Fruit fly (Drosophila melanogaster) whole organism, embryonic: ENCODE results near the gene CG12947.

Experiments used
- Aef1 ChIP-seq: fragments of 200-800 bp; sonication (Bioruptor generic); IDR thresholded peaks from 3 replicates; pipeline ENCODE4 v1.3.6; 2022; ENCODE audit warnings: missing biosample characterization, missing genetic modification characterization
- C15 ChIP-seq: fragments of 200-800 bp; sonication (Bioruptor generic); IDR thresholded peaks from 3 replicates; pipeline ENCODE4 v1.3.6; 2022; ENCODE audit warnings: missing biosample characterization, missing genetic modification characterization
- CG10654 ChIP-seq: fragments of 200-800 bp; sonication (Bioruptor generic); optimal IDR thresholded peaks from 2 replicates; lab custom pipeline; 2016; ENCODE audit warnings: missing biosample characterization, missing genetic modification characterization
- CG10959 ChIP-seq: fragments of 200-800 bp; sonication (Bioruptor generic); IDR thresholded peaks from 2 replicates; pipeline ENCODE4 v1.3.6; 2022; ENCODE audit warnings: missing biosample characterization, missing genetic modification characterization
- CG11093 ChIP-seq: fragments of 200-800 bp; sonication (Bioruptor generic); IDR thresholded peaks from 3 replicates; pipeline ENCODE4 v1.3.6; 2022; ENCODE audit warnings: missing biosample characterization, missing genetic modification characterization
- CG13624 ChIP-seq: fragments of 200-800 bp; sonication (Bioruptor generic); optimal IDR thresholded peaks from 2 replicates; lab custom pipeline; 2016; ENCODE audit warnings: missing biosample characterization, missing genetic modification characterization
- CG13775 ChIP-seq: fragments of 200-800 bp; sonication (Bioruptor generic); optimal IDR thresholded peaks from 3 replicates; lab custom pipeline; 2017; ENCODE audit warnings: missing biosample characterization, mild to moderate bottlenecking, missing genetic modification characterization
- CG14441 ChIP-seq: fragments of 200-800 bp; sonication (Bioruptor generic); IDR thresholded peaks from 2 replicates; pipeline ENCODE4 v1.3.6; 2022; ENCODE audit warnings: missing biosample characterization, missing genetic modification characterization
- CG14667 ChIP-seq: fragments of 200-800 bp; sonication (Bioruptor generic); IDR thresholded peaks from 2 replicates; pipeline ENCODE4 v1.3.6; 2022; ENCODE audit warnings: missing biosample characterization, missing genetic modification characterization
- CG18476 ChIP-seq: fragments of 200-800 bp; sonication (Bioruptor generic); optimal IDR thresholded peaks from 2 replicates; lab custom pipeline; 2016; ENCODE audit warnings: missing biosample characterization, mild to moderate bottlenecking, missing genetic modification characterization
- CG18619 ChIP-seq: fragments of 200-800 bp; sonication (Bioruptor generic); optimal IDR thresholded peaks from 3 replicates; lab custom pipeline; 2017; ENCODE audit warnings: missing biosample characterization, mild to moderate bottlenecking, missing genetic modification characterization
- CG30403 ChIP-seq: fragments of 200-800 bp; sonication (Bioruptor generic); optimal IDR thresholded peaks from 3 replicates; lab custom pipeline; 2016; ENCODE audit warnings: missing biosample characterization, missing genetic modification characterization
- CG3407 ChIP-seq: fragments of 200-800 bp; sonication (Bioruptor generic); optimal IDR thresholded peaks from 2 replicates; lab custom pipeline; 2018; ENCODE audit warnings: missing biosample characterization, mild to moderate bottlenecking, missing genetic modification characterization
- CG4617 ChIP-seq: fragments of 200-800 bp; sonication (Bioruptor generic); optimal IDR thresholded peaks from 3 replicates; lab custom pipeline; 2016; ENCODE audit warnings: missing biosample characterization, missing genetic modification characterization, borderline replicate concordance
- CG7963 ChIP-seq: fragments of 200-800 bp; sonication (Bioruptor generic); IDR thresholded peaks from 3 replicates; pipeline ENCODE4 v1.3.6; 2022; ENCODE audit warnings: missing biosample characterization, missing genetic modification characterization; ENCODE audit not compliant: partially characterized antibody
- CG9215 ChIP-seq: fragments of 200-800 bp; sonication (Bioruptor generic); IDR thresholded peaks from 2 replicates; pipeline ENCODE4 v1.3.6; 2022; ENCODE audit warnings: missing biosample characterization, missing genetic modification characterization
- CG9817 ChIP-seq: fragments of 200-800 bp; sonication (Bioruptor generic); optimal IDR thresholded peaks from 2 replicates; lab custom pipeline; 2018; ENCODE audit warnings: missing biosample characterization, mild to moderate bottlenecking, missing genetic modification characterization, moderate library complexity
- CG9876 ChIP-seq: fragments of 200-800 bp; sonication (Bioruptor generic); optimal IDR thresholded peaks from 2 replicates; lab custom pipeline; 2016; ENCODE audit warnings: missing biosample characterization, missing genetic modification characterization
- CoRest ChIP-seq: fragments of 200-800 bp; sonication (Bioruptor generic); optimal IDR thresholded peaks from 3 replicates; lab custom pipeline; 2018; ENCODE audit warnings: missing biosample characterization, mild to moderate bottlenecking, missing genetic modification characterization, moderate library complexity
- Dip2 ChIP-seq: fragments of 200-800 bp; sonication (Bioruptor generic); IDR thresholded peaks from 2 replicates; pipeline ENCODE4 v1.3.6; 2022; ENCODE audit warnings: missing biosample characterization, missing genetic modification characterization
- Fer2 ChIP-seq: fragments of 200-800 bp; sonication (Bioruptor generic); optimal IDR thresholded peaks from 2 replicates; lab custom pipeline; 2018; ENCODE audit warnings: missing biosample characterization, mild to moderate bottlenecking, missing genetic modification characterization, moderate library complexity
- Fer3 ChIP-seq: fragments of 200-800 bp; sonication (Bioruptor generic); optimal IDR thresholded peaks from 2 replicates; lab custom pipeline; 2018; ENCODE audit warnings: missing biosample characterization, mild to moderate bottlenecking, missing genetic modification characterization, moderate library complexity
- HLH54F ChIP-seq: fragments of 200-800 bp; sonication (Bioruptor generic); optimal IDR thresholded peaks from 3 replicates; lab custom pipeline; 2016; ENCODE audit warnings: missing biosample characterization, missing genetic modification characterization
- Lhr ChIP-seq: fragments of 200-800 bp; sonication (Bioruptor generic); optimal IDR thresholded peaks from 3 replicates; lab custom pipeline; 2017; ENCODE audit warnings: mild to moderate bottlenecking, missing biosample characterization, missing genetic modification reagents, missing genetic modification characterization
- MBD-R2 ChIP-seq: fragments of 200-800 bp; sonication (Bioruptor generic); IDR thresholded peaks from 2 replicates; pipeline ENCODE4 v1.3.6; 2022; ENCODE audit warnings: missing biosample characterization, missing genetic modification characterization
- Myb ChIP-seq: fragments of 200-800 bp; sonication (Bioruptor generic); optimal IDR thresholded peaks from 2 replicates; lab custom pipeline; 2016; ENCODE audit warnings: missing biosample characterization, missing genetic modification characterization
- Neu2 ChIP-seq: fragments of 200-800 bp; sonication (Bioruptor generic); optimal IDR thresholded peaks from 3 replicates; lab custom pipeline; 2016; ENCODE audit warnings: missing biosample characterization, missing genetic modification characterization, borderline replicate concordance
- Nf-YC ChIP-seq: fragments of 200-800 bp; optimal IDR thresholded peaks from 3 replicates; lab custom pipeline; 2019; ENCODE audit warnings: missing biosample characterization, mild to moderate bottlenecking, missing genetic modification characterization, moderate library complexity
- Opbp ChIP-seq: fragments of 200-800 bp; sonication (Bioruptor generic); IDR thresholded peaks from 3 replicates; pipeline ENCODE4 v1.3.6; 2022; ENCODE audit warnings: missing biosample characterization, missing genetic modification characterization; ENCODE audit not compliant: partially characterized antibody
- PHDP ChIP-seq: fragments of 200-800 bp; sonication (Bioruptor generic); optimal IDR thresholded peaks from 3 replicates; lab custom pipeline; 2018; ENCODE audit warnings: missing biosample characterization, mild to moderate bottlenecking, missing genetic modification characterization, moderate library complexity
- Sry-β ChIP-seq: fragments of 200-800 bp; sonication (Bioruptor generic); optimal IDR thresholded peaks from 2 replicates; lab custom pipeline; 2018; ENCODE audit warnings: missing biosample characterization, mild to moderate bottlenecking, missing genetic modification characterization, moderate library complexity
- Usf ChIP-seq: fragments of 200-800 bp; sonication (Bioruptor generic); optimal IDR thresholded peaks from 2 replicates; lab custom pipeline; 2017; ENCODE audit warnings: missing genotype, missing biosample characterization, missing genetic modification characterization
- Xbp1 ChIP-seq: fragments of 200-800 bp; sonication (Bioruptor generic); optimal IDR thresholded peaks from 3 replicates; lab custom pipeline; 2016; ENCODE audit warnings: missing biosample characterization, mild to moderate bottlenecking, missing genetic modification characterization
- abd-A ChIP-seq: fragments of 200-800 bp; sonication (Bioruptor generic); optimal IDR thresholded peaks from 3 replicates; lab custom pipeline; 2019; ENCODE audit warnings: missing biosample characterization, mild to moderate bottlenecking, missing genetic modification characterization, moderate library complexity
- al ChIP-seq: fragments of 200-800 bp; sonication (Bioruptor generic); IDR thresholded peaks from 2 replicates; pipeline ENCODE4 v1.3.6; 2022; ENCODE audit warnings: missing biosample characterization, missing genetic modification characterization
- aop ChIP-seq: fragments of 200-800 bp; sonication (Bioruptor generic); IDR thresholded peaks from 2 replicates; pipeline ENCODE4 v1.3.6; 2022; ENCODE audit warnings: missing biosample characterization, missing genetic modification characterization
- chn ChIP-seq: fragments of 200-800 bp; sonication (Bioruptor generic); optimal IDR thresholded peaks from 2 replicates; lab custom pipeline; 2016; ENCODE audit warnings: missing biosample characterization, missing genetic modification characterization
- gfzf ChIP-seq: fragments of 200-800 bp; sonication (Bioruptor generic); optimal IDR thresholded peaks from 2 replicates; lab custom pipeline; 2016; ENCODE audit warnings: missing biosample characterization, mild to moderate bottlenecking, missing genetic modification characterization, moderate library complexity
- grau ChIP-seq: fragments of 200-800 bp; optimal IDR thresholded peaks from 3 replicates; lab custom pipeline; 2019; ENCODE audit warnings: missing biosample characterization, mild to moderate bottlenecking, missing genetic modification characterization, moderate library complexity
- gt ChIP-seq: fragments of 200-800 bp; sonication (Bioruptor generic); IDR thresholded peaks from 2 replicates; pipeline ENCODE4 v1.3.6; 2022; ENCODE audit warnings: missing biosample characterization, missing genetic modification characterization
- h ChIP-seq: fragments of >200 bp; optimal IDR thresholded peaks from 2 replicates; lab custom pipeline; 2017
- ken ChIP-seq: fragments of 200-800 bp; sonication (Bioruptor generic); IDR thresholded peaks from 3 replicates; pipeline ENCODE4 v1.3.6; 2022; ENCODE audit warnings: missing biosample characterization, missing genetic modification characterization
- phol ChIP-seq: fragments of 200-800 bp; sonication (Bioruptor generic); optimal IDR thresholded peaks from 3 replicates; lab custom pipeline; 2018; ENCODE audit warnings: missing biosample characterization, mild to moderate bottlenecking, missing genetic modification characterization, moderate library complexity
- pum ChIP-seq: fragments of 200-800 bp; sonication (Bioruptor generic); optimal IDR thresholded peaks from 2 replicates; lab custom pipeline; 2016; ENCODE audit warnings: missing biosample characterization, missing genetic modification characterization
- sima ChIP-seq: fragments of 200-800 bp; sonication (Bioruptor generic); optimal IDR thresholded peaks from 2 replicates; lab custom pipeline; 2016; ENCODE audit warnings: missing biosample characterization, missing genetic modification characterization
- slp2 ChIP-seq: fragments of 200-800 bp; sonication (Bioruptor generic); optimal IDR thresholded peaks from 2 replicates; lab custom pipeline; 2016; ENCODE audit warnings: missing biosample characterization, missing genetic modification characterization
- sna ChIP-seq: fragments of 200-800 bp; sonication (Bioruptor generic); IDR thresholded peaks from 2 replicates; pipeline ENCODE4 v1.3.6; 2022; ENCODE audit warnings: missing biosample characterization, missing genetic modification characterization; ENCODE audit not compliant: partially characterized antibody
- so ChIP-seq: fragments of 200-800 bp; sonication (Bioruptor generic); IDR thresholded peaks from 3 replicates; pipeline ENCODE4 v1.3.6; 2022; ENCODE audit warnings: missing biosample characterization, missing genetic modification characterization
- stc ChIP-seq: fragments of 200-800 bp; sonication (Bioruptor generic); IDR thresholded peaks from 2 replicates; pipeline ENCODE4 v1.3.6; 2022; ENCODE audit warnings: missing biosample characterization, missing genetic modification characterization
- unpg ChIP-seq: fragments of 200-800 bp; sonication (Bioruptor generic); optimal IDR thresholded peaks from 3 replicates; lab custom pipeline; 2018; ENCODE audit warnings: missing biosample characterization, mild to moderate bottlenecking, missing genetic modification characterization, moderate library complexity

The CG12947 gene

dm6 chr3R:9800644-9801330, 20.9 kb downstream of the CG12947 start, which contains the start of the genes CG9467 and CG8526 (continued):
- TF ChIP-seq CG18619 (GFP tag; lab: Kevin White, UChicago) (peak; percentile 56), chn (GFP tag; lab: Kevin White, UChicago) (peak; percentile 44), Aef1 (GFP tag; lab: Robert Waterston, UW) (peak; percentile 69), CG4617 (GFP tag; lab: Kevin White, UChicago) (peak; percentile 80), gt (GFP tag; lab: Robert Waterston, UW) (no peak), grau (tag; lab: Kevin White, UChicago) (peak; percentile 77), sna (GFP tag; lab: Robert Waterston, UW) (0 out of 2 replicates have a peak, but pooled peaks have one; percentile 29), CG11093 (GFP tag; lab: Robert Waterston, UW) (0 out of 3 replicates have a peak, but pooled peaks have one; percentile 41), Lhr (peak; percentile 66), al (GFP tag; lab: Robert Waterston, UW) (peak; percentile 57), abd-A (tag; lab: Kevin White, UChicago) (no peak), gfzf (GFP tag; lab: Kevin White, UChicago) (peak; percentile 70), Fer2 (tag; lab: Kevin White, UChicago) (peak; percentile 30), CG9817 (tag; lab: Kevin White, UChicago) (peak; percentile 83), CoRest (tag; lab: Kevin White, UChicago) (peak; percentile 89), Opbp (GFP tag; lab: Robert Waterston, UW) (peak; percentile 35; the same call in 1 of the 3 replicates), aop (GFP tag; lab: Robert Waterston, UW) (no peak), pum (GFP tag; lab: Kevin White, UChicago) (peak; percentile 15), CG30403 (GFP tag; lab: Kevin White, UChicago) (peak; percentile 80), CG9876 (no peak), sima (GFP tag; lab: Kevin White, UChicago) (no peak), Myb (GFP tag; lab: Kevin White, UChicago) (peak; percentile 84), h (no peak), CG13775 (GFP tag; lab: Kevin White, UChicago) (peak; percentile 76), CG10959 (GFP tag; lab: Robert Waterston, UW) (no peak), CG9215 (peak; percentile 78), Dip2 (GFP tag; lab: Robert Waterston, UW) (no peak), HLH54F (peak; percentile 30), Nf-YC (tag; lab: Kevin White, UChicago) (peak; percentile 75), CG18476 (GFP tag; lab: Kevin White, UChicago) (peak; percentile 25), PHDP (tag; lab: Kevin White, UChicago) (peak; percentile 50), stc (GFP tag; lab: Robert Waterston, UW) (no peak; the same call in 1 of the 2 replicates), MBD-R2 (GFP tag; lab: Robert Waterston, UW) (peak; percentile 57), Xbp1 (GFP tag; lab: Kevin White, UChicago) (peak; percentile 80), CG13624 (GFP tag; lab: Kevin White, UChicago) (peak; percentile 58), CG3407 (GFP tag; lab: Kevin White, UChicago) (peak; percentile 38), Usf (GFP tag; lab: Kevin White, UChicago) (peak; percentile 49), unpg (GFP tag; lab: Kevin White, UChicago) (peak; percentile 55), Fer3 (tag; lab: Kevin White, UChicago) (peak; percentile 53), phol (tag; lab: Kevin White, UChicago) (peak; percentile 83), so (GFP tag; lab: Robert Waterston, UW) (no peak), slp2 (GFP tag; lab: Kevin White, UChicago) (no peak), CG10654 (peak; percentile 50), ken (GFP tag; lab: Robert Waterston, UW) (peak; percentile 35; the same call in 1 of the 3 replicates), Neu2 (GFP tag; lab: Kevin White, UChicago) (no peak), C15 (GFP tag; lab: Robert Waterston, UW) (0 out of 3 replicates have a peak, but pooled peaks have one; percentile 17), Sry-β (GFP tag; lab: Kevin White, UChicago) (peak; percentile 44), CG7963 (GFP tag; lab: Robert Waterston, UW) (peak; percentile 49; the same call in 2 of the 3 replicates), CG14441 (peak; percentile 58), CG14667 (GFP tag; lab: Robert Waterston, UW) (peak; percentile 48)
